Worm (Caenorhabditis elegans) whole organism, early embryonic: ENCODE measurements around the gene tmem-17.

Source experiments
- B0310.2 ChIP-seq: sonication (generic microtip); optimal IDR thresholded peaks from 2 replicates; lab custom pipeline; 2016; ENCODE audit warnings: mild to moderate bottlenecking, missing genetic modification characterization, missing compliant biosample characterization
- F13C5.2 ChIP-seq: sonication (generic microtip); optimal IDR thresholded peaks from 2 replicates; lab custom pipeline; 2017; ENCODE audit warnings: mild to moderate bottlenecking, missing genetic modification characterization, inconsistent platforms, missing compliant biosample characterization
- aly-1 ChIP-seq: sonication (generic microtip); optimal IDR thresholded peaks from 2 replicates; lab custom pipeline; 2016; ENCODE audit warnings: missing genetic modification characterization, missing compliant biosample characterization
- ama-1 ChIP-seq: fragments of 150-350 bp; optimal IDR thresholded peaks from 2 replicates; lab custom pipeline; 2014
- ceh-13 ChIP-seq: fragments of 200-800 bp; sonication (Bioruptor generic); optimal IDR thresholded peaks from 2 replicates; lab custom pipeline; 2018; ENCODE audit warnings: mild to moderate bottlenecking, missing genetic modification characterization, missing compliant biosample characterization
- ceh-36 ChIP-seq: sonication (generic microtip); optimal IDR thresholded peaks from 2 replicates; lab custom pipeline; 2016; ENCODE audit warnings: missing genetic modification characterization, inconsistent platforms, missing compliant biosample characterization
- ets-7 ChIP-seq: sonication (generic microtip); optimal IDR thresholded peaks from 2 replicates; lab custom pipeline; 2016; ENCODE audit warnings: missing genotype, missing genetic modification characterization, missing compliant biosample characterization
- flt-1 ChIP-seq: fragments of 200-800 bp; sonication (Bioruptor generic); IDR thresholded peaks from 2 replicates; pipeline ENCODE4 v1.3.6; 2022; ENCODE audit warnings: missing genetic modification characterization, missing compliant biosample characterization
- hmbx-1 ChIP-seq: sonication (generic microtip); optimal IDR thresholded peaks from 2 replicates; lab custom pipeline; 2016; ENCODE audit warnings: mild to moderate bottlenecking, missing genetic modification characterization, missing compliant biosample characterization
- hmg-4 ChIP-seq: fragments of 200-800 bp; sonication (Bioruptor generic); optimal IDR thresholded peaks from 2 replicates; lab custom pipeline; 2018; ENCODE audit warnings: mild to moderate bottlenecking, missing genetic modification characterization, missing compliant biosample characterization
- hnd-1 ChIP-seq: sonication (generic microtip); optimal IDR thresholded peaks from 2 replicates; lab custom pipeline; 2016; ENCODE audit warnings: missing genetic modification characterization, missing compliant biosample characterization
- pes-1 ChIP-seq: fragments of 200-800 bp; sonication (Bioruptor generic); IDR thresholded peaks from 2 replicates; pipeline ENCODE4 v1.3.6; 2022; ENCODE audit warnings: missing genetic modification reagents, missing genetic modification characterization, missing compliant biosample characterization
- scrt-1 ChIP-seq: fragments of 200-800 bp; sonication (Bioruptor generic); IDR thresholded peaks from 2 replicates; pipeline ENCODE4 v1.3.6; 2022; ENCODE audit warnings: missing genetic modification characterization, missing compliant biosample characterization
- sea-1 ChIP-seq: fragments of 200-800 bp; sonication (Bioruptor generic); conservative IDR thresholded peaks from 2 replicates; pipeline ENCODE4 v1.3.6; 2022; ENCODE audit warnings: missing genetic modification characterization, missing compliant biosample characterization
- tbx-11 ChIP-seq: fragments of 200-800 bp; sonication (Bioruptor generic); IDR thresholded peaks from 2 replicates; pipeline ENCODE4 v1.3.6; 2022; ENCODE audit warnings: missing genetic modification characterization, missing compliant biosample characterization
- tbx-37 ChIP-seq: fragments of 200-800 bp; sonication (Bioruptor generic); conservative IDR thresholded peaks from 2 replicates; pipeline ENCODE4 v1.3.6; 2022; ENCODE audit warnings: missing genetic modification reagents, missing genetic modification characterization, missing compliant biosample characterization
- tra-4 ChIP-seq: sonication (generic microtip); optimal IDR thresholded peaks from 2 replicates; lab custom pipeline; 2017; ENCODE audit warnings: missing genetic modification characterization, missing compliant biosample characterization

The tmem-17 gene

ce11 chrIII:7111793-7112192, 41.7 kb downstream of the tmem-17 start, which contains the start of gene B0280.7:
TSS of gene B0280.7 (minus strand) at chrIII:7111893.
- TF ChIP-seq ama-1 (lab: Kevin White, UChicago) (no peak), tbx-37 (GFP tag; lab: Robert Waterston, UW) (no peak), ceh-13 (GFP tag; lab: Kevin White, UChicago) (no peak), pes-1 (GFP tag; lab: Robert Waterston, UW) (no peak), scrt-1 (GFP tag; lab: Robert Waterston, UW) (no peak), F13C5.2 (no peak), sea-1 (no peak), flt-1 (no peak), ets-7 (tag; lab: Kevin White, UChicago) (no peak), ceh-36 (tag; lab: Kevin White, UChicago) (no peak), hmg-4 (no peak), hnd-1 (tag; lab: Kevin White, UChicago) (no peak), B0310.2 (tag; lab: Kevin White, UChicago) (no peak), hmbx-1 (tag; lab: Kevin White, UChicago) (no peak), aly-1 (no peak)

ce11 chrIII:7112285-7112684, 42.2 kb downstream of the tmem-17 start:
- TF ChIP-seq hnd-1 (tag; lab: Kevin White, UChicago) (no peak), ceh-36 (tag; lab: Kevin White, UChicago) (no peak), ama-1 (lab: Kevin White, UChicago) (no peak), tbx-11 (GFP tag; lab: Robert Waterston, UW) (no peak), hmg-4 (no peak), aly-1 (no peak), F13C5.2 (no peak), flt-1 (no peak), tbx-37 (GFP tag; lab: Robert Waterston, UW) (no peak), ceh-13 (GFP tag; lab: Kevin White, UChicago) (no peak), hmbx-1 (tag; lab: Kevin White, UChicago) (no peak), pes-1 (GFP tag; lab: Robert Waterston, UW) (no peak)

DNA sequence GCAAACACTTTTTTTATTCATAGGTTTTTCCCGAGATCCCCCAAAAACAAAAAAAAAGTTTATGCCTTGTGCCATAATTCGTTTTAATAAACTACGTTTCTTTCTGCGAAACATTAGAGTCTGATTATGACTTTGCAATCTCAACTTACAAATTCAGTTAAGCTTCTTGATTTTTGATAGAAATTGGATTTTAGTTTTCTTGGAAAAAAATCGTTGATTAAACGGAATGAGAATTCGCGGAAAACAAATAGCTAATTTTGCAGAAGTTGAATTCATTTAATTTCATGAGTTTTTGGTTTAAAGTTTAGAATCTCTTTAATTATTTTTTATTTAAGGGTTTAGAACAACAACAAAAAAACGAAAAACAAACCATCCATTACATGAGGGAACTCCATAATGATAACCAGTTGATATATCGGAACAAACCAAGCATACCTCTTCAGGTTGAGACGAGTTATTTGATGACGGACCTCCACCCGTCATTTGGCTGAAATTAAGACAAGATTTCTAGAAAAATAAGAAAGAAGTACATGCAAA, 44.9 kb downstream of the tmem-17 start, which contains the start of gene nhr-10:
Gene nhr-10, minus strand, starts transcription at position 487 of the 537 bp plus-strand sequence.
- TF ChIP-seq hnd-1 (tag; lab: Kevin White, UChicago) (no peak), flt-1 (no peak), pes-1 (GFP tag; lab: Robert Waterston, UW) (no peak), ceh-13 (GFP tag; lab: Kevin White, UChicago) (no peak), tbx-11 (GFP tag; lab: Robert Waterston, UW) (no peak), tra-4 (tag; lab: Kevin White, UChicago) (no peak), tbx-37 (GFP tag; lab: Robert Waterston, UW) (no peak), hmg-4 (no peak), F13C5.2 (no peak), aly-1 (no peak), scrt-1 (GFP tag; lab: Robert Waterston, UW) (no peak), ets-7 (tag; lab: Kevin White, UChicago) (no peak), ceh-36 (tag; lab: Kevin White, UChicago) (no peak), hmbx-1 (tag; lab: Kevin White, UChicago) (no peak), sea-1 (no peak), ama-1 (lab: Kevin White, UChicago) (no peak), B0310.2 (tag; lab: Kevin White, UChicago) (no peak)

DNA sequence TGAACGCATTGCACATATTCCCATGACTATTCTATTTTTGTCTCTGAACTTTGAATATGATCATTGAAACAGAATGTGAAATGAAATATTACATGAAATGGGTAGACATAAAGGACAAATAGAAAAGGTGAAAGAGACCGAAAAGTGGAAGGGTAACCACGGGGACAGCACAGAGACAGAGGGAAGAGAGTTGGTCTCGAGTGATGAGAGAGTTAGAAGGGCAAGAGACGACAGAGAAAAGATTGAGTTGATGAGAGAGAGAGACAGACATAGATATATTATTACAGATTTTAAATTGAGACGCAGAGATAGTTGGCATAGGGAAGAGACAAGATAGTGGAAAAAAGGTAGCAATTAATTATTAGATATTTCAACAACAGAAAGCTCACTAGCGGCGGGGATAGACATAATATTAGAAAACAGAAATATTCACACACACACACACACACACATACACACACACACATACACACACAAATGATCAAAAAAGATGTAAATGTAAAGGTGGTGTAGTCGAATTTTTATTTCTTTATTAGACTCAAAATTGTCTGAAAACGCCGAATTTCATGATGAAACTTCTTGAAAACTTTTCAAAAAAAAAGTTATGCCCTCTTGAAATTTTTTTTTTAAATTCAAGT, 46.7 kb downstream of the tmem-17 start:
- TF ChIP-seq F13C5.2 (no peak), hnd-1 (tag; lab: Kevin White, UChicago) (no peak), ceh-36 (tag; lab: Kevin White, UChicago) (no peak), ets-7 (tag; lab: Kevin White, UChicago) (no peak), hmbx-1 (tag; lab: Kevin White, UChicago) (no peak), sea-1 (no peak), aly-1 (no peak), scrt-1 (GFP tag; lab: Robert Waterston, UW) (no peak), flt-1 (no peak), hmg-4 (no peak), ama-1 (lab: Kevin White, UChicago) (no peak), tbx-11 (GFP tag; lab: Robert Waterston, UW) (no peak), ceh-13 (GFP tag; lab: Kevin White, UChicago) (no peak), tra-4 (tag; lab: Kevin White, UChicago) (no peak), B0310.2 (tag; lab: Kevin White, UChicago) (no peak)

ce11 chrIII:7120477-7120876, 50.4 kb downstream of the tmem-17 start:
- TF ChIP-seq ets-7 (tag; lab: Kevin White, UChicago) (no peak), ceh-36 (tag; lab: Kevin White, UChicago) (no peak), tbx-37 (GFP tag; lab: Robert Waterston, UW) (no peak), aly-1 (no peak), F13C5.2 (no peak), pes-1 (GFP tag; lab: Robert Waterston, UW) (no peak), ama-1 (lab: Kevin White, UChicago) (no peak), hmbx-1 (tag; lab: Kevin White, UChicago) (no peak), sea-1 (no peak)
